Worm (Caenorhabditis elegans) whole organism, early embryonic: ENCODE results near the gene glb-10.

Experiments used
- aly-1 ChIP-seq: sonication (generic microtip); optimal IDR thresholded peaks from 2 replicates; lab custom pipeline; 2016; ENCODE audit warnings: missing genetic modification characterization, missing compliant biosample characterization
- ama-1 ChIP-seq: fragments of 150-350 bp; optimal IDR thresholded peaks from 2 replicates; lab custom pipeline; 2014
- flt-1 ChIP-seq: fragments of 200-800 bp; sonication (Bioruptor generic); IDR thresholded peaks from 2 replicates; pipeline ENCODE4 v1.3.6; 2022; ENCODE audit warnings: missing genetic modification characterization, missing compliant biosample characterization
- tbx-37 ChIP-seq: fragments of 200-800 bp; sonication (Bioruptor generic); conservative IDR thresholded peaks from 2 replicates; pipeline ENCODE4 v1.3.6; 2022; ENCODE audit warnings: missing genetic modification reagents, missing genetic modification characterization, missing compliant biosample characterization

DNA sequence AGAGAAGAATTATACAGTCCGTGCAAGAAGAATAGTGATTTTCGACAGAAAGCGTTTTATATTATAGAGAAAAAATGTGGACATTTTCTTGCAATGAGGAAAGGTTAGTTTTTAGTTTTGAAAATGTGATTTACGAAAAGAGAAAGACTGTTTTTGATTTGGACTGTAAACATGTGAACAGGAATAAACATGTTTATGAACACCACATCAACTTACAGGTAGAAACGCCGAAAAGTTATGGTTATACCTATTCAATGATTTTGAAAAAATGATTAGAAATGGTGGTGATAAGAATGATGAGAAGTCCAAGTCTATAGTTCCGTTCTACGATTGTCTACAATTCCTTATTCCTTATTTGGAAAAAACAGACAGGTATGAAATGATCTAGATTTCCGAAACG is 35.4 kb upstream of the glb-10 start:
- TF ChIP-seq tbx-37 (GFP tag; lab: Robert Waterston, UW) (no peak), ama-1 (lab: Kevin White, UChicago) (no peak), flt-1 (no peak), aly-1 (tag; lab: Kevin White, UChicago) (no peak)
